Worm (Caenorhabditis elegans) whole organism, young adult: ENCODE measurements around the gene C43F9.7.
A peak's percentile ranks its signal among the peaks of the same experiment; 100 is the strongest.

Experiments used
- B0019.2 ChIP-seq: fragments of 200-800 bp; sonication (Bioruptor generic); conservative IDR thresholded peaks from 2 replicates; pipeline ENCODE4 v1.3.6; 2022; ENCODE audit warnings: missing genetic modification reagents, missing genetic modification characterization, missing compliant biosample characterization
- B0035.1 ChIP-seq: sonication (generic microtip); optimal IDR thresholded peaks from 2 replicates; lab custom pipeline; 2016; ENCODE audit warnings: missing genetic modification characterization, mild to moderate bottlenecking, missing compliant biosample characterization, missing genotype, missing genetic modification reagents
- B0261.1 ChIP-seq: sonication (generic microtip); optimal IDR thresholded peaks from 2 replicates; lab custom pipeline; 2016; ENCODE audit warnings: mild to moderate bottlenecking, missing genetic modification characterization, moderate library complexity, missing compliant biosample characterization
- B0336.3 ChIP-seq: fragments of 200-800 bp; sonication (Bioruptor generic); IDR thresholded peaks from 2 replicates; pipeline ENCODE4 v1.3.6; 2022; ENCODE audit warnings: missing genetic modification characterization, missing compliant biosample characterization
- F23B12.7 ChIP-seq: sonication (generic microtip); optimal IDR thresholded peaks from 2 replicates; lab custom pipeline; 2017; ENCODE audit warnings: missing genetic modification characterization, mild to moderate bottlenecking, missing compliant biosample characterization, antibody characterized with exemption, moderate library complexity; ENCODE audit not compliant: insufficient read depth
- F33H1.4 ChIP-seq: fragments of 200-800 bp; sonication (Bioruptor generic); IDR thresholded peaks from 2 replicates; pipeline ENCODE4 v1.3.6; 2022; ENCODE audit warnings: missing genetic modification reagents, missing genetic modification characterization, missing compliant biosample characterization
- F49E8.2 ChIP-seq: sonication (generic microtip); optimal IDR thresholded peaks from 3 replicates; lab custom pipeline; 2017; ENCODE audit warnings: missing genetic modification characterization, mild to moderate bottlenecking, missing compliant biosample characterization, antibody characterized with exemption, moderate library complexity; ENCODE audit not compliant: insufficient read depth
- F57C9.4 ChIP-seq: sonication (generic microtip); optimal IDR thresholded peaks from 2 replicates; lab custom pipeline; 2017; ENCODE audit warnings: mild to moderate bottlenecking, missing genetic modification characterization, missing compliant biosample characterization
- K12H6.12 ChIP-seq: fragments of 200-800 bp; sonication (Bioruptor generic); optimal IDR thresholded peaks from 2 replicates; lab custom pipeline; 2018; ENCODE audit warnings: mild to moderate bottlenecking, missing genetic modification characterization, missing compliant biosample characterization
- T07F8.4 ChIP-seq: sonication (generic microtip); optimal IDR thresholded peaks from 2 replicates; lab custom pipeline; 2016; ENCODE audit warnings: mild to moderate bottlenecking, missing genetic modification characterization, moderate library complexity, missing compliant biosample characterization
- T26A5.8 ChIP-seq: sonication (generic microtip); optimal IDR thresholded peaks from 2 replicates; lab custom pipeline; 2016; ENCODE audit warnings: missing genetic modification characterization, missing compliant biosample characterization
- Y56A3A.18 ChIP-seq: fragments of 200-800 bp; sonication (Bioruptor generic); IDR thresholded peaks from 2 replicates; pipeline ENCODE4 v1.3.6; 2022; ENCODE audit warnings: missing genetic modification reagents, missing genetic modification characterization, missing compliant biosample characterization
- Y67H2A.10 ChIP-seq: fragments of 200-800 bp; sonication (Bioruptor generic); conservative IDR thresholded peaks from 2 replicates; pipeline ENCODE4 v1.3.6; 2022; ENCODE audit warnings: missing genetic modification reagents, missing genetic modification characterization, missing compliant biosample characterization
- Y95B8A.8 ChIP-seq: fragments of 200-800 bp; sonication (Bioruptor generic); IDR thresholded peaks from 2 replicates; pipeline ENCODE4 v1.3.6; 2022; ENCODE audit warnings: missing genetic modification reagents, missing genetic modification characterization, missing compliant biosample characterization
- aptf-2 ChIP-seq: fragments of 200-800 bp; sonication (Bioruptor generic); conservative IDR thresholded peaks from 2 replicates; pipeline ENCODE4 v1.3.6; 2022; ENCODE audit warnings: missing genetic modification reagents, missing genetic modification characterization, missing compliant biosample characterization
- attf-3 ChIP-seq: fragments of 200-800 bp; sonication (Bioruptor generic); conservative IDR thresholded peaks from 2 replicates; pipeline ENCODE4 v1.3.6; 2022; ENCODE audit warnings: missing genetic modification reagents, missing genetic modification characterization, missing compliant biosample characterization
- attf-6 ChIP-seq: fragments of 200-800 bp; sonication (Bioruptor generic); IDR thresholded peaks from 2 replicates; pipeline ENCODE4 v1.3.6; 2022; ENCODE audit warnings: missing genetic modification reagents, missing genetic modification characterization, missing compliant biosample characterization
- bed-2 ChIP-seq: fragments of 200-800 bp; sonication (Bioruptor generic); IDR thresholded peaks from 2 replicates; pipeline ENCODE4 v1.3.6; 2022; ENCODE audit warnings: missing genetic modification reagents, missing genetic modification characterization, missing compliant biosample characterization
- ceh-100 ChIP-seq: fragments of 200-800 bp; sonication (Bioruptor generic); IDR thresholded peaks from 2 replicates; pipeline ENCODE4 v1.3.6; 2022; ENCODE audit warnings: missing genetic modification reagents, missing genetic modification characterization, missing compliant biosample characterization
- ceh-58 ChIP-seq: fragments of 200-800 bp; sonication (Bioruptor generic); IDR thresholded peaks from 2 replicates; pipeline ENCODE4 v1.3.6; 2022; ENCODE audit warnings: missing genetic modification characterization, missing compliant biosample characterization
- ceh-79 ChIP-seq: sonication (generic microtip); optimal IDR thresholded peaks from 2 replicates; lab custom pipeline; 2017; ENCODE audit warnings: mild to moderate bottlenecking, missing genetic modification characterization, missing compliant biosample characterization
- dox-1 ChIP-seq: fragments of 200-800 bp; sonication (Bioruptor generic); IDR thresholded peaks from 2 replicates; pipeline ENCODE4 v1.3.6; 2022; ENCODE audit warnings: missing genetic modification reagents, missing genetic modification characterization, missing compliant biosample characterization
- ets-4 ChIP-seq: fragments of 200-800 bp; sonication (Bioruptor generic); optimal IDR thresholded peaks from 2 replicates; lab custom pipeline; 2018; ENCODE audit warnings: mild to moderate bottlenecking, missing genetic modification characterization, missing compliant biosample characterization
- him-1 ChIP-seq: sonication (generic microtip); optimal IDR thresholded peaks from 2 replicates; lab custom pipeline; 2016; ENCODE audit warnings: missing genotype, missing genetic modification reagents, missing genetic modification characterization, missing compliant biosample characterization
- hsf-1 ChIP-seq: fragments of 200-800 bp; sonication (Bioruptor generic); IDR thresholded peaks from 2 replicates; pipeline ENCODE4 v1.3.6; 2022; ENCODE audit warnings: missing genetic modification reagents, missing genetic modification characterization, missing compliant biosample characterization
- lin-26 ChIP-seq: fragments of 200-800 bp; sonication (Bioruptor generic); IDR thresholded peaks from 2 replicates; pipeline ENCODE4 v1.3.6; 2022; ENCODE audit warnings: missing genetic modification reagents, missing genetic modification characterization, missing compliant biosample characterization
- lin-54 ChIP-seq: fragments of 200-800 bp; sonication (Bioruptor generic); optimal IDR thresholded peaks from 2 replicates; lab custom pipeline; 2018; ENCODE audit warnings: mild to moderate bottlenecking, missing genetic modification characterization, missing compliant biosample characterization
- madf-6 ChIP-seq: fragments of 200-800 bp; sonication (Bioruptor generic); IDR thresholded peaks from 2 replicates; pipeline ENCODE4 v1.3.6; 2022; ENCODE audit warnings: missing genetic modification reagents, missing genetic modification characterization, missing compliant biosample characterization
- mes-4 ChIP-seq: sonication (generic microtip); optimal IDR thresholded peaks from 2 replicates; lab custom pipeline; 2016; ENCODE audit warnings: missing genotype, missing genetic modification characterization, missing compliant biosample characterization
- nfya-1 ChIP-seq: sonication (generic microtip); optimal IDR thresholded peaks from 2 replicates; lab custom pipeline; 2017; ENCODE audit warnings: antibody characterized with exemption, missing compliant biosample characterization, missing genetic modification characterization, borderline replicate concordance; ENCODE audit not compliant: insufficient read depth
- nfya-2 ChIP-seq: fragments of 200-800 bp; sonication (Bioruptor generic); IDR thresholded peaks from 2 replicates; pipeline ENCODE4 v1.3.6; 2022; ENCODE audit warnings: missing genetic modification reagents, missing genetic modification characterization, missing compliant biosample characterization
- nhr-80 ChIP-seq: sonication (generic microtip); optimal IDR thresholded peaks from 2 replicates; lab custom pipeline; 2016; ENCODE audit warnings: missing genetic modification characterization, missing compliant biosample characterization
- pbrm-1 ChIP-seq: fragments of 200-800 bp; sonication (Bioruptor generic); IDR thresholded peaks from 2 replicates; pipeline ENCODE4 v1.3.6; 2022; ENCODE audit warnings: missing genetic modification reagents, missing genetic modification characterization, missing compliant biosample characterization
- rcor-1 ChIP-seq: fragments of 200-800 bp; sonication (Bioruptor generic); IDR thresholded peaks from 2 replicates; pipeline ENCODE4 v1.3.6; 2022; ENCODE audit warnings: missing genetic modification reagents, missing genetic modification characterization, missing compliant biosample characterization
- sea-2 ChIP-seq: fragments of 200-800 bp; sonication (Bioruptor generic); IDR thresholded peaks from 2 replicates; pipeline ENCODE4 v1.3.6; 2022; ENCODE audit warnings: missing genetic modification characterization, missing compliant biosample characterization
- snpc-1.1 ChIP-seq: sonication (generic microtip); optimal IDR thresholded peaks from 2 replicates; lab custom pipeline; 2017; ENCODE audit warnings: missing genetic modification characterization, mild to moderate bottlenecking, missing compliant biosample characterization, antibody characterized with exemption, moderate library complexity, missing genotype, missing genetic modification reagents; ENCODE audit not compliant: insufficient read depth
- snpc-1.3 ChIP-seq: sonication (generic microtip); optimal IDR thresholded peaks from 2 replicates; lab custom pipeline; 2017; ENCODE audit warnings: missing genetic modification characterization, mild to moderate bottlenecking, missing compliant biosample characterization, antibody characterized with exemption, moderate library complexity, missing genotype, missing genetic modification reagents; ENCODE audit not compliant: insufficient read depth
- sptf-2 ChIP-seq: fragments of 200-800 bp; sonication (Bioruptor generic); optimal IDR thresholded peaks from 2 replicates; lab custom pipeline; 2018; ENCODE audit warnings: mild to moderate bottlenecking, missing genetic modification characterization, missing compliant biosample characterization
- tbx-9 ChIP-seq: sonication (generic microtip); optimal IDR thresholded peaks from 2 replicates; lab custom pipeline; 2016; ENCODE audit warnings: borderline replicate concordance, missing genetic modification characterization, inconsistent platforms, missing compliant biosample characterization
- zfh-2 ChIP-seq: fragments of 200-800 bp; sonication (Bioruptor generic); conservative IDR thresholded peaks from 2 replicates; pipeline ENCODE4 v1.3.6; 2022; ENCODE audit warnings: missing genetic modification reagents, missing genetic modification characterization, missing compliant biosample characterization
- ztf-28 ChIP-seq: fragments of 200-800 bp; sonication (Bioruptor generic); IDR thresholded peaks from 2 replicates; pipeline ENCODE4 v1.3.6; 2022; ENCODE audit warnings: missing genetic modification reagents, missing genetic modification characterization, missing compliant biosample characterization
- ztf-6 ChIP-seq: fragments of 200-800 bp; sonication (Bioruptor generic); IDR thresholded peaks from 2 replicates; pipeline ENCODE4 v1.3.6; 2022; ENCODE audit warnings: missing genetic modification reagents, missing genetic modification characterization, missing compliant biosample characterization

Gene C43F9.7

DNA sequence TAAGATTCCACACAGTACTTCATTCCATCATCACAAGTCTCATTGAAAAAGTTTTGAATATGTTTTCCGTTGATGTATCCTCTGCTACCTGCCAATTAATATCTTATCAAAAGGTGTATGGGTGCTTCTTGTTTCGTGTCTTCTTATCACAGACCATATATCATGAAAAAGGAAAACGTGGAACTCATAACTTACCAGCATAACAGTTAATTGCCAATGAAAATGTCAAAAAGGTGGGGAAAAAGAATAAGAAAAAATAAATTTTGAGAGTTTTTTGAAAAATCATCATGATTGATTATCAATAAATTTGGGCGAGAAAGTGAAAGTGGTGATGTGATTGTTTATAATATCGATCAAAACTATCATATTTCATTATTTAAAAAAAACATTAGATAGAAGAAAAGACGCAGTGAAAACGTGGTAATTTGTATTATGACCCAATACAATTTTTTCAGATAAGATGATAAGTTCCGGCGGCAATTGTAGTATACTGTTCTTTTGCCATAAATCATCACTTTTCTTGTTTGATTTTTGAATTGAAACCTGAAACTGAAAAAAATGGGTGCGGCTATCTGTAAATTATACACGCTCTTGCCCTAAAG is 37.6 kb upstream of the C43F9.7 start, which contains the start of gene F56C4.4 (continued):
- TF ChIP-seq attf-6 (GFP tag; lab: Robert Waterston, UW) (no peak), nhr-80 (tag; lab: Kevin White, UChicago) (peak; percentile 92), nfya-2 (no peak), bed-2 (GFP tag; lab: Robert Waterston, UW) (no peak), mes-4 (tag; lab: Kevin White, UChicago) (no peak)

DNA sequence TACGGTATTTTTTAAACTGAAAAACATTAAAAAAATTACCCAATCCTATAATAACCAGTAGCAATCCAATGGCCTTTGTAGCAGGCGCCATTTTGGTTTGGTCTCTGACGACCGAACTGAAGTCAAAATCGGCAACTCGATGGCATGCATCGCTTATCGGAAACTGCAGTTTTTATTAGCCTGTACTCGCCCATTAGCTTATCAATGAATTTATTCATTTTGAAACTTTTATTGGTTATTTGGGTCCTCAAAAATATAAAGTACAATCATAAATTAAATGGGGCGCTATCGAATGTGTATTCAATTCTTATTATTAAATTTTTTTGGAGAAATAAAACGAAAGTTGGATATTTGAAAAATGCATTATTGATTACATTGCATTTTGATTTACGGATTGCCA is 35.3 kb upstream of the C43F9.7 start, which contains the start of gene R09H10.5:
TSS of gene R09H10.5 (minus strand) at position 106 of the 400 bp plus-strand sequence.
- TF ChIP-seq B0035.1 (no peak), aptf-2 (no peak), nhr-80 (tag; lab: Kevin White, UChicago) (peak; percentile 51)
- TF ChIP-seq, all 124 proteins: peak for 1

DNA sequence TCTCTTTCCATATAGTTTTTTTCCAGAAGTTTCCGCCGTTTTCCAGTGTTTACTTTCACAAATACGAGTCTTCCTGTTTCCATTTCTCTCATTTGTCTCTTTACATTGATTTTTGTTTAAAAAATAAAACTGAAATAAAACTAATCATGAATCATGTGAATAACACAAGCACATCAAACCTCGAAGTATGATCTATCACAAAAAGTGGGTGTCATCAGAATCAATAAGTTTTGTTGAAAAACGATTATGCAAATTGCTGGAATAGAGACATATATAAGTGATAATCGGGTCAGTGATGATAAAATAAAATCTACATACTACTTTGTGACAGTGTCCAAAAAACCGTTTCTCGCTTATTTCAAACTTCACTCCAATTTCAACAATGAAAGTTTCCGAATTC is 27.3 kb upstream of the C43F9.7 start, which contains the start of gene R09H10.7:
TSS of gene R09H10.7 (plus strand) at position 301 of the 400 bp plus-strand sequence.
- no peak for TF ChIP-seq T26A5.8 (tag; lab: Kevin White, UChicago)
- no peak for TF ChIP-seq ceh-100 (GFP tag; lab: Robert Waterston, UW)
- TF ChIP-seq him-1 (tag; lab: Kevin White, UChicago) = no peak
- no peak for TF ChIP-seq lin-54 (GFP tag; lab: Kevin White, UChicago)
- no peak for TF ChIP-seq B0019.2 (GFP tag; lab: Robert Waterston, UW)
- no peak for TF ChIP-seq madf-6 (GFP tag; lab: Robert Waterston, UW)
- TF ChIP-seq B0336.3 (GFP tag; lab: Robert Waterston, UW) = peak; percentile 47; the same call in 1 of the 2 replicates
- no peak for TF ChIP-seq Y56A3A.18 (GFP tag; lab: Robert Waterston, UW)
- no peak for TF ChIP-seq F23B12.7 (tag; lab: Kevin White, UChicago)

DNA sequence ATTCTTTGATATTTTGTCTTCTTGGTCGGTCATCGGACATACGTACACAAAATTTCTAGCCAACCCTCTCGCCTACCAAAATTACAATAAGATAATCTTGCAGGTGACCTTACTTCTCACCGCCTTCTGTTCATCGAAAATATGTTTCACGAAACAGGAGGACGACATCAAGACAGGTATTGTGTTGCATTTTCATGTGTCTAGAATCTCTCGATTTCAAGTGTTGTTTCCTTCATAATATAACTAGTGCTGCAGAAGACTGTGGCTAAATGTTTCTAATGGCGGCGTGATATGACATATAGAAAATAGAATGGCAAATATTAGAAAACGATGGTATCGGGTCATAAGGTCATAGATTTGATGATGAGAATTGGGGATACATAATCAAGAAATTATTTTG is 23.6 kb upstream of the C43F9.7 start:
- no peak for TF ChIP-seq F57C9.4 (tag; lab: Kevin White, UChicago)
- TF ChIP-seq snpc-1.3 (tag; lab: Kevin White, UChicago) = no peak
- no peak for TF ChIP-seq snpc-1.1 (tag; lab: Kevin White, UChicago)
- TF ChIP-seq hsf-1 = no peak
- no peak for TF ChIP-seq dox-1 (GFP tag; lab: Robert Waterston, UW)
- TF ChIP-seq Y67H2A.10 (GFP tag; lab: Robert Waterston, UW) = no peak
- TF ChIP-seq ztf-28 (GFP tag; lab: Robert Waterston, UW) = no peak
- no peak for TF ChIP-seq T07F8.4
- TF ChIP-seq sptf-2 (GFP tag; lab: Kevin White, UChicago) = no peak
- TF ChIP-seq K12H6.12 (tag; lab: Kevin White, UChicago) = no peak
- no peak for TF ChIP-seq F49E8.2 (tag; lab: Kevin White, UChicago)
- no peak for TF ChIP-seq tbx-9 (tag; lab: Kevin White, UChicago)

DNA sequence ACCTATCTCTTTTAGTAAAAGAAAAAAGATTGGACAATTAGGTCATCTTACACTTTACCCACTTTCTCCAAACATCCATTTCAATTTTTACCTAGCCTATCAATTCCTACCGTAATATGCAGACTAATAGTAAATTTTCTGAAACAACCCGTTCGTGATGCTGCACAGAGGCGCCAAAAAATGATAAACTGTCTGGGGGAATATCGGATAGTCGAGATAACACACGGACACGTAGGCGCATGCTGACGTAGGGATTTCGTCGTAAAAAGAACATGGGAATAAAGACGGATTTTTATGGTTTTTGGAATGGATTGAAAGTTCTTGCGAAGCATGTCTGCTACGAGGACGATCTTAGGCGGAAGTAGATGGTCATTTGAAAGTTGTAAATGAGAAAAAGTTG is 22.9 kb upstream of the C43F9.7 start:
- TF ChIP-seq B0261.1 (tag; lab: Kevin White, UChicago) = no peak
- no peak for TF ChIP-seq lin-26 (GFP tag; lab: Robert Waterston, UW)
- TF ChIP-seq ceh-58 (GFP tag; lab: Robert Waterston, UW) = no peak
- no peak for TF ChIP-seq ets-4 (GFP tag; lab: Kevin White, UChicago)
- TF ChIP-seq T26A5.8 (tag; lab: Kevin White, UChicago) = no peak
- no peak for TF ChIP-seq sea-2 (GFP tag; lab: Robert Waterston, UW)
- no peak for TF ChIP-seq ztf-6 (GFP tag; lab: Robert Waterston, UW)
- TF ChIP-seq attf-3 (GFP tag; lab: Robert Waterston, UW) = no peak
- no peak for TF ChIP-seq F33H1.4 (GFP tag; lab: Robert Waterston, UW)
- no peak for TF ChIP-seq Y95B8A.8 (GFP tag; lab: Robert Waterston, UW)
- no peak for TF ChIP-seq pbrm-1 (GFP tag; lab: Robert Waterston, UW)
- TF ChIP-seq rcor-1 (GFP tag; lab: Robert Waterston, UW) = no peak
- TF ChIP-seq nfya-1 (tag; lab: Kevin White, UChicago) = no peak
- no peak for TF ChIP-seq ceh-79 (tag; lab: Kevin White, UChicago)
- no peak for TF ChIP-seq zfh-2 (GFP tag; lab: Robert Waterston, UW)
